Worm (Caenorhabditis elegans): ENCODE results near the gene R07B7.12.

DNA sequence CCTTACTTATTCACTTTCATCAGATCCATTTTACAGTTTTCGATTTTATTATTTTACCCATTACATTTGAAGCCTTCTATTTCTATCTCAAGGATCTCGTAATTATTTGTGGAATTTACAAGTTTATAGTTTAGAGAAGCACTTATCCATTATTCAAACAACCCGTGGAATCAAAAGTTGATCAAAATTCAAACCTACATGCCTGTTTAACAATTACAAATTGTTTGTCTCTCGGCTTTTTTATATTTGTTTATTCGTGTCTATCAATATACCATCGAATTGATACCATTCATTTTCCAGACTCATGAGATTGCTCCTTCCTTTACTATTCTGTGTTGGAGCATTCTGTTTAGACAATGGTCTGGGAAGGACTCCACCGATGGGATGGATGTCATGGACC lies 1.9 kb upstream of the R07B7.12 start, which contains the start of gene gana-1:
- TF ChIP-seq W03F9.2 (tag; optimal IDR thresholded peaks at IDR 0.05) (no peak), him-1 (tag; optimal IDR thresholded peaks at IDR 0.05) (no peak)
